Fruit fly (Drosophila melanogaster): ENCODE data around the gene CCKLR-17D1.

dm6 chrX:18771356-18771755, 45.0 kb upstream of the CCKLR-17D1 start:
- no peak for TF ChIP-seq Pif1A (GFP tag; optimal IDR thresholded peaks at IDR 0.05)
- TF ChIP-seq CG34367 (tag; optimal IDR thresholded peaks at IDR 0.05): no peak
- no peak for TF ChIP-seq CG9948 (tag; optimal IDR thresholded peaks at IDR 0.05)
- no peak for TF ChIP-seq gl (tag; optimal IDR thresholded peaks at IDR 0.05)
- no peak for TF ChIP-seq CG12605 (GFP tag; IDR thresholded peaks at IDR 0.05)
- no peak for TF ChIP-seq Ets98B (GFP tag; IDR thresholded peaks at IDR 0.05)
- no peak for TF ChIP-seq rn (GFP tag; IDR thresholded peaks at IDR 0.05)
